Worm (Caenorhabditis elegans) whole organism, early embryonic: ENCODE results near the gene best-6.

Source experiments
- B0310.2 ChIP-seq: sonication (generic microtip); optimal IDR thresholded peaks from 2 replicates; lab custom pipeline; 2016; ENCODE audit warnings: mild to moderate bottlenecking, missing genetic modification characterization, missing compliant biosample characterization
- F13C5.2 ChIP-seq: sonication (generic microtip); optimal IDR thresholded peaks from 2 replicates; lab custom pipeline; 2017; ENCODE audit warnings: mild to moderate bottlenecking, missing genetic modification characterization, inconsistent platforms, missing compliant biosample characterization
- aly-1 ChIP-seq: sonication (generic microtip); optimal IDR thresholded peaks from 2 replicates; lab custom pipeline; 2016; ENCODE audit warnings: missing genetic modification characterization, missing compliant biosample characterization
- ama-1 ChIP-seq: fragments of 150-350 bp; optimal IDR thresholded peaks from 2 replicates; lab custom pipeline; 2014
- ceh-13 ChIP-seq: fragments of 200-800 bp; sonication (Bioruptor generic); optimal IDR thresholded peaks from 2 replicates; lab custom pipeline; 2018; ENCODE audit warnings: mild to moderate bottlenecking, missing genetic modification characterization, missing compliant biosample characterization
- ceh-36 ChIP-seq: sonication (generic microtip); optimal IDR thresholded peaks from 2 replicates; lab custom pipeline; 2016; ENCODE audit warnings: missing genetic modification characterization, inconsistent platforms, missing compliant biosample characterization
- ets-7 ChIP-seq: sonication (generic microtip); optimal IDR thresholded peaks from 2 replicates; lab custom pipeline; 2016; ENCODE audit warnings: missing genotype, missing genetic modification characterization, missing compliant biosample characterization
- flt-1 ChIP-seq: fragments of 200-800 bp; sonication (Bioruptor generic); IDR thresholded peaks from 2 replicates; pipeline ENCODE4 v1.3.6; 2022; ENCODE audit warnings: missing genetic modification characterization, missing compliant biosample characterization
- hmbx-1 ChIP-seq: sonication (generic microtip); optimal IDR thresholded peaks from 2 replicates; lab custom pipeline; 2016; ENCODE audit warnings: mild to moderate bottlenecking, missing genetic modification characterization, missing compliant biosample characterization
- hmg-4 ChIP-seq: fragments of 200-800 bp; sonication (Bioruptor generic); optimal IDR thresholded peaks from 2 replicates; lab custom pipeline; 2018; ENCODE audit warnings: mild to moderate bottlenecking, missing genetic modification characterization, missing compliant biosample characterization
- hnd-1 ChIP-seq: sonication (generic microtip); optimal IDR thresholded peaks from 2 replicates; lab custom pipeline; 2016; ENCODE audit warnings: missing genetic modification characterization, missing compliant biosample characterization
- pes-1 ChIP-seq: fragments of 200-800 bp; sonication (Bioruptor generic); IDR thresholded peaks from 2 replicates; pipeline ENCODE4 v1.3.6; 2022; ENCODE audit warnings: missing genetic modification reagents, missing genetic modification characterization, missing compliant biosample characterization
- scrt-1 ChIP-seq: fragments of 200-800 bp; sonication (Bioruptor generic); IDR thresholded peaks from 2 replicates; pipeline ENCODE4 v1.3.6; 2022; ENCODE audit warnings: missing genetic modification characterization, missing compliant biosample characterization
- sea-1 ChIP-seq: fragments of 200-800 bp; sonication (Bioruptor generic); conservative IDR thresholded peaks from 2 replicates; pipeline ENCODE4 v1.3.6; 2022; ENCODE audit warnings: missing genetic modification characterization, missing compliant biosample characterization
- tbx-11 ChIP-seq: fragments of 200-800 bp; sonication (Bioruptor generic); IDR thresholded peaks from 2 replicates; pipeline ENCODE4 v1.3.6; 2022; ENCODE audit warnings: missing genetic modification characterization, missing compliant biosample characterization
- tbx-37 ChIP-seq: fragments of 200-800 bp; sonication (Bioruptor generic); conservative IDR thresholded peaks from 2 replicates; pipeline ENCODE4 v1.3.6; 2022; ENCODE audit warnings: missing genetic modification reagents, missing genetic modification characterization, missing compliant biosample characterization
- tra-4 ChIP-seq: sonication (generic microtip); optimal IDR thresholded peaks from 2 replicates; lab custom pipeline; 2017; ENCODE audit warnings: missing genetic modification characterization, missing compliant biosample characterization

The best-6 gene

DNA sequence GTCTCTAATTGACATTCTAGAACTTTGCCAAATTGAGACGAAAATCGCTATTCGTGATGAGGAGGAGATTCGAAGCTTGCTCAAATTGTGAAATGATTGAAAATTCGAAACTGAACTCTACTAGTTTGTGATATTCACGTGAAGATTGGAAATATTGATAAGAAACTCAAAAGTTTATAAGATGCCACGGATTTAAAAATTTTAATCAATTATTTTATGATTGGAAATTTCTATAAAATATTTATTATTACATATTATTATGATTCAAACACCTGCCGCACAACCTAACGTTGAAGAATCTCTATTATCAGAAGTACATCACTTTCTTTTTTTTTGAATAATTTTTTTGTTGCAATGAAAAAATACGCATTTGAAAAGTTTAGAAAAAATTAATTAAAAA lies 40.3 kb downstream of the best-6 start, which contains the start of gene E03H12.7:
TSS of gene E03H12.7 (minus strand) at position 101 of the 400 bp plus-strand sequence.
- TF ChIP-seq F13C5.2 (tag; lab: Kevin White, UChicago) (no peak), tbx-37 (no peak), ets-7 (tag; lab: Kevin White, UChicago) (no peak), ceh-36 (tag; lab: Kevin White, UChicago) (no peak), sea-1 (GFP tag; lab: Robert Waterston, UW) (no peak), ama-1 (lab: Kevin White, UChicago) (no peak), hmg-4 (GFP tag; lab: Kevin White, UChicago) (no peak), aly-1 (tag; lab: Kevin White, UChicago) (no peak), B0310.2 (no peak), flt-1 (no peak), ceh-13 (GFP tag; lab: Kevin White, UChicago) (no peak)

DNA sequence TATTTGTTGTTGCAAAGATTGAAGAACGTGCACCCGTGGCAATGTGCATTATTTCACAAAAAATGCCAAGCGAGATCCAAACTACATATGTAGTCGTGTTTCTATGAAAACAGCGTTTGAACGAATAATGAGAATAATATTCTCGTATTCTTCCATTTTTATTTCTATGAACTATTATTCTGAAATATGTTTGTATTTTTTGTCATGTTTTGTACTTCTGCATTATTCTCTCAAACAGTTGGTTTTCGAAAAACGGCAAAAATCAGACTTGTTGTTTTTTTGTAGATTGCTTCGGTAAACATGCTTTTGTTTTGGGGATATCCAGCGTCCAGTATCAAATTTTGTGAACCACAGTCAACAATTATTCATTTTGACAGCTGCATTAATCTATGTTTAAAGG lies 42.6 kb downstream of the best-6 start, which contains the start of gene clec-177:
TSS of gene clec-177 (plus strand) at position 301 of the 400 bp plus-strand sequence.
- TF ChIP-seq ets-7 (tag; lab: Kevin White, UChicago) (no peak), scrt-1 (GFP tag; lab: Robert Waterston, UW) (no peak), hnd-1 (tag; lab: Kevin White, UChicago) (no peak), hmbx-1 (tag; lab: Kevin White, UChicago) (no peak), tbx-37 (no peak), tbx-11 (GFP tag; lab: Robert Waterston, UW) (no peak), aly-1 (tag; lab: Kevin White, UChicago) (no peak), sea-1 (GFP tag; lab: Robert Waterston, UW) (no peak)

ce11 chrIV:4983746-4984145 lies 45.1 kb downstream of the best-6 start, which contains the start of gene clec-176:
Gene clec-176, plus strand, starts transcription at chrIV:4984046.
- TF ChIP-seq ama-1 (lab: Kevin White, UChicago) (no peak), ceh-36 (tag; lab: Kevin White, UChicago) (no peak), B0310.2 (no peak), hnd-1 (tag; lab: Kevin White, UChicago) (no peak), ets-7 (tag; lab: Kevin White, UChicago) (no peak), ceh-13 (GFP tag; lab: Kevin White, UChicago) (no peak), hmbx-1 (tag; lab: Kevin White, UChicago) (no peak), aly-1 (tag; lab: Kevin White, UChicago) (no peak), hmg-4 (GFP tag; lab: Kevin White, UChicago) (no peak), scrt-1 (GFP tag; lab: Robert Waterston, UW) (no peak), tbx-11 (GFP tag; lab: Robert Waterston, UW) (no peak), sea-1 (GFP tag; lab: Robert Waterston, UW) (no peak)

- no peak for TF ChIP-seq tbx-37
- TF ChIP-seq hnd-1 (tag; lab: Kevin White, UChicago), result no peak
- TF ChIP-seq hmg-4 (GFP tag; lab: Kevin White, UChicago), result no peak
- TF ChIP-seq scrt-1 (GFP tag; lab: Robert Waterston, UW), result no peak
Observed at ce11 chrIV:4982477-4982876, 46.4 kb downstream of the best-6 start, which contains the start of gene E03H12.4. Gene E03H12.4, plus strand, starts transcription at chrIV:4982596.

ce11 chrIV:4981027-4981426 lies 47.9 kb downstream of the best-6 start, which contains the start of gene srz-24:
Gene srz-24, minus strand, starts transcription at chrIV:4981127.
- TF ChIP-seq aly-1 (tag; lab: Kevin White, UChicago), result no peak
- no peak for TF ChIP-seq hmg-4 (GFP tag; lab: Kevin White, UChicago)
- no peak for TF ChIP-seq flt-1
- no peak for TF ChIP-seq tbx-37
- no peak for TF ChIP-seq tra-4
- TF ChIP-seq ceh-36 (tag; lab: Kevin White, UChicago), result no peak
- no peak for TF ChIP-seq ama-1 (lab: Kevin White, UChicago)
- no peak for TF ChIP-seq scrt-1 (GFP tag; lab: Robert Waterston, UW)
- TF ChIP-seq tbx-11 (GFP tag; lab: Robert Waterston, UW), result no peak
- no peak for TF ChIP-seq hnd-1 (tag; lab: Kevin White, UChicago)
- TF ChIP-seq hmbx-1 (tag; lab: Kevin White, UChicago), result no peak
- no peak for TF ChIP-seq B0310.2
- TF ChIP-seq pes-1, result no peak
- no peak for TF ChIP-seq ceh-13 (GFP tag; lab: Kevin White, UChicago)

- TF ChIP-seq ceh-13 (GFP tag; lab: Kevin White, UChicago) (no peak), sea-1 (GFP tag; lab: Robert Waterston, UW) (no peak), ceh-36 (tag; lab: Kevin White, UChicago) (no peak), tbx-11 (GFP tag; lab: Robert Waterston, UW) (no peak), ets-7 (tag; lab: Kevin White, UChicago) (no peak), hmg-4 (GFP tag; lab: Kevin White, UChicago) (no peak), F13C5.2 (tag; lab: Kevin White, UChicago) (no peak), pes-1 (no peak)
Observed at ce11 chrIV:4977176-4977693, 51.6 kb downstream of the best-6 start, which contains the start of gene E03H12.5. Gene E03H12.5, plus strand, starts transcription at chrIV:4977226.
